Fruit fly (Drosophila melanogaster): ENCODE measurements around the gene emei.

Gene emei

dm6 chr3L:11120419-11120958 lies 11.0 kb downstream of the emei start, which contains the start of the genes FoxK and mRpL2 (continued):
- TF ChIP-seq Opbp (GFP tag; IDR thresholded peaks at IDR 0.05; ENCODE audit: partially characterized antibody) (peak; percentile 55; the same call in 2 of the 3 replicates), az2 (GFP tag; optimal IDR thresholded peaks at IDR 0.05) (no peak), ranshi (GFP tag; IDR thresholded peaks at IDR 0.05) (no peak), HmgZ (tag; optimal IDR thresholded peaks at IDR 0.05) (peak; percentile 54), repo (GFP tag; optimal IDR thresholded peaks at IDR 0.05) (no peak), Elba2 (GFP tag; optimal IDR thresholded peaks at IDR 0.05) (peak; percentile 99), eve (GFP tag; optimal IDR thresholded peaks at IDR 0.05) (no peak), sc (optimal IDR thresholded peaks at IDR 0.05) (no peak), sc (GFP tag; optimal IDR thresholded peaks at IDR 0.05) (no peak), HLH3B (GFP tag; IDR thresholded peaks at IDR 0.05) (no peak), lab (GFP tag; optimal IDR thresholded peaks at IDR 0.05) (no peak), wdn (GFP tag; IDR thresholded peaks at IDR 0.05) (no peak), ERR (GFP tag; optimal IDR thresholded peaks at IDR 0.05) (peak; percentile 4), Aef1 (GFP tag; IDR thresholded peaks at IDR 0.05) (no peak), Bdp1 (GFP tag; optimal IDR thresholded peaks at IDR 0.05) (no peak), kay (GFP tag; optimal IDR thresholded peaks at IDR 0.05) (no peak), CG32532 (GFP tag; IDR thresholded peaks at IDR 0.05) (no peak), wek (GFP tag; optimal IDR thresholded peaks at IDR 0.05) (no peak), Hmx (GFP tag; optimal IDR thresholded peaks at IDR 0.05) (no peak), Max (GFP tag; optimal IDR thresholded peaks at IDR 0.05) (peak; percentile 82), vnd (GFP tag; IDR thresholded peaks at IDR 0.05; ENCODE audit: partially characterized antibody) (no peak), Ravus (GFP tag; IDR thresholded peaks at IDR 0.05) (no peak), gsb-n (tag; optimal IDR thresholded peaks at IDR 0.05) (no peak), Abd-B (GFP tag; optimal IDR thresholded peaks at IDR 0.05) (no peak), CG8478 (optimal IDR thresholded peaks at IDR 0.05) (no peak), gfzf (GFP tag; optimal IDR thresholded peaks at IDR 0.05) (peak; percentile 48), Dp (GFP tag; optimal IDR thresholded peaks at IDR 0.05) (peak; percentile 51), CG10462 (GFP tag; optimal IDR thresholded peaks at IDR 0.05) (no peak), chn (GFP tag; optimal IDR thresholded peaks at IDR 0.05) (no peak), CG4820 (GFP tag; optimal IDR thresholded peaks at IDR 0.05) (no peak), CG14667 (GFP tag; IDR thresholded peaks at IDR 0.05) (no peak), BEAF-32 (GFP tag; optimal IDR thresholded peaks at IDR 0.05) (peak; percentile 47), CG7556 (GFP tag; optimal IDR thresholded peaks at IDR 0.05) (no peak), CG11093 (GFP tag; IDR thresholded peaks at IDR 0.05) (no peak), CG2875 (GFP tag; optimal IDR thresholded peaks at IDR 0.05) (no peak), CG4404 (GFP tag; IDR thresholded peaks at IDR 0.05) (no peak), zen2 (GFP tag; IDR thresholded peaks at IDR 0.05; ENCODE audit: partially characterized antibody) (no peak), her (GFP tag; optimal IDR thresholded peaks at IDR 0.05) (no peak), Xrp1 (GFP tag; IDR thresholded peaks at IDR 0.05) (no peak), CG6272 (GFP tag; IDR thresholded peaks at IDR 0.05) (no peak), fru (optimal IDR thresholded peaks at IDR 0.05) (no peak), pita (GFP tag; optimal IDR thresholded peaks at IDR 0.05) (no peak), Lhr (GFP tag; optimal IDR thresholded peaks at IDR 0.05) (no peak), CG31441 (GFP tag; IDR thresholded peaks at IDR 0.05) (no peak), CG7963 (GFP tag; IDR thresholded peaks at IDR 0.05; ENCODE audit: partially characterized antibody) (no peak), lola (GFP tag; optimal IDR thresholded peaks at IDR 0.05) (no peak), Dip2 (GFP tag; IDR thresholded peaks at IDR 0.05) (no peak), org-1 (GFP tag; optimal IDR thresholded peaks at IDR 0.05) (no peak), bcd (GFP tag; optimal IDR thresholded peaks at IDR 0.05) (no peak), gt (GFP tag; IDR thresholded peaks at IDR 0.05) (no peak), CG17802 (tag; optimal IDR thresholded peaks at IDR 0.05) (no peak), CG34422 (GFP tag; IDR thresholded peaks at IDR 0.05) (peak; percentile 74; the same call in 2 of the 3 replicates)
